Worm (Caenorhabditis elegans) whole organism, young adult: Measurements from ENCODE around the gene mboa-4.

ENCODE experiments used
- C06A6.2 ChIP-seq: fragments of 200-800 bp; sonication (Bioruptor generic); conservative IDR thresholded peaks from 2 replicates; pipeline ENCODE4 v1.3.6; 2022; ENCODE audit warnings: missing genetic modification characterization, missing compliant biosample characterization
- D2030.7 ChIP-seq: fragments of 200-800 bp; sonication (Bioruptor generic); IDR thresholded peaks from 2 replicates; pipeline ENCODE4 v1.3.6; 2022; ENCODE audit warnings: missing genetic modification reagents, missing genetic modification characterization, missing compliant biosample characterization
- F10E7.11 ChIP-seq: sonication (generic microtip); optimal IDR thresholded peaks from 2 replicates; lab custom pipeline; 2017; ENCODE audit warnings: mild to moderate bottlenecking, missing genetic modification characterization, moderate library complexity, missing compliant biosample characterization
- F22D6.2 ChIP-seq: sonication (generic microtip); optimal IDR thresholded peaks from 2 replicates; lab custom pipeline; 2016; ENCODE audit warnings: mild to moderate bottlenecking, missing genetic modification characterization, missing compliant biosample characterization
- F39B2.1 ChIP-seq: fragments of 200-800 bp; sonication (Bioruptor generic); IDR thresholded peaks from 2 replicates; pipeline ENCODE4 v1.3.6; 2022; ENCODE audit warnings: missing genetic modification reagents, missing genetic modification characterization, missing compliant biosample characterization
- F55B11.4 ChIP-seq: sonication (generic microtip); optimal IDR thresholded peaks from 2 replicates; lab custom pipeline; 2016; ENCODE audit warnings: missing compliant biosample characterization, missing genetic modification characterization, borderline replicate concordance; ENCODE audit not compliant: insufficient read depth
- F57A8.1 ChIP-seq: fragments of 200-800 bp; sonication (Bioruptor generic); optimal IDR thresholded peaks from 2 replicates; lab custom pipeline; 2018; ENCODE audit warnings: mild to moderate bottlenecking, missing genetic modification characterization, moderate library complexity, missing compliant biosample characterization
- F57C9.4 ChIP-seq: sonication (generic microtip); optimal IDR thresholded peaks from 2 replicates; lab custom pipeline; 2017; ENCODE audit warnings: mild to moderate bottlenecking, missing genetic modification characterization, missing compliant biosample characterization
- Y53F4B.3 ChIP-seq: fragments of 200-800 bp; sonication (Bioruptor generic); IDR thresholded peaks from 2 replicates; pipeline ENCODE4 v1.3.6; 2022; ENCODE audit warnings: missing genetic modification reagents, missing genetic modification characterization, missing compliant biosample characterization
- Y53G8AR.9 ChIP-seq: fragments of 200-800 bp; sonication (Bioruptor generic); conservative IDR thresholded peaks from 2 replicates; pipeline ENCODE4 v1.3.6; 2022; ENCODE audit warnings: missing genetic modification reagents, missing genetic modification characterization, missing compliant biosample characterization
- Y56A3A.18 ChIP-seq: fragments of 200-800 bp; sonication (Bioruptor generic); IDR thresholded peaks from 2 replicates; pipeline ENCODE4 v1.3.6; 2022; ENCODE audit warnings: missing genetic modification reagents, missing genetic modification characterization, missing compliant biosample characterization
- Y79H2A.3 ChIP-seq: fragments of 200-800 bp; sonication (Bioruptor generic); conservative IDR thresholded peaks from 2 replicates; pipeline ENCODE4 v1.3.6; 2022; ENCODE audit warnings: missing genetic modification reagents, missing genetic modification characterization, missing compliant biosample characterization
- akir-1 ChIP-seq: fragments of 200-800 bp; sonication (Bioruptor generic); optimal IDR thresholded peaks from 2 replicates; lab custom pipeline; 2018; ENCODE audit warnings: mild to moderate bottlenecking, missing genetic modification characterization, moderate library complexity, missing compliant biosample characterization
- ama-1 ChIP-seq, 3 experiments: fragments of 150-350 bp in 1 of 3; sonication (generic microtip) in 2 of 3; optimal IDR thresholded peaks; 2 replicates each; lab custom pipeline; 2014 to 2018; ENCODE audit warnings: missing biosample characterization in 2 of 3, missing genetic modification characterization in 2 of 3, missing genetic modification reagents in 2 of 3
- ceh-79 ChIP-seq: sonication (generic microtip); optimal IDR thresholded peaks from 2 replicates; lab custom pipeline; 2017; ENCODE audit warnings: mild to moderate bottlenecking, missing genetic modification characterization, missing compliant biosample characterization
- ceh-91 ChIP-seq: fragments of 200-800 bp; sonication (Bioruptor generic); IDR thresholded peaks from 2 replicates; pipeline ENCODE4 v1.3.6; 2022; ENCODE audit warnings: missing genetic modification reagents, missing genetic modification characterization, missing compliant biosample characterization
- chd-7 ChIP-seq: sonication (generic microtip); optimal IDR thresholded peaks from 2 replicates; lab custom pipeline; 2016; ENCODE audit warnings: mild to moderate bottlenecking, missing genetic modification characterization, moderate library complexity, missing compliant biosample characterization
- die-1 ChIP-seq: sonication (generic microtip); optimal IDR thresholded peaks from 2 replicates; lab custom pipeline; 2016; ENCODE audit warnings: missing genotype, mild to moderate bottlenecking, missing genetic modification characterization, missing compliant biosample characterization
- efl-1 ChIP-seq: fragments of 150-350 bp; optimal IDR thresholded peaks from 2 replicates; lab custom pipeline; 2014; ENCODE audit warnings: missing biosample characterization, missing genetic modification reagents, missing genetic modification characterization
- egl-44 ChIP-seq: fragments of 200-800 bp; sonication (Bioruptor generic); IDR thresholded peaks from 2 replicates; pipeline ENCODE4 v1.3.6; 2022; ENCODE audit warnings: missing genetic modification reagents, missing genetic modification characterization, missing compliant biosample characterization
- hlh-26 ChIP-seq: fragments of 200-800 bp; sonication (Bioruptor generic); conservative IDR thresholded peaks from 2 replicates; pipeline ENCODE4 v1.3.6; 2022; ENCODE audit warnings: missing genetic modification reagents, missing genetic modification characterization, missing compliant biosample characterization
- hrde-1 ChIP-seq: sonication (generic microtip); optimal IDR thresholded peaks from 2 replicates; lab custom pipeline; 2016; ENCODE audit warnings: missing genetic modification characterization, mild to moderate bottlenecking, missing compliant biosample characterization, moderate library complexity, missing genotype, missing genetic modification reagents, borderline replicate concordance
- lag-1 ChIP-seq: fragments of 200-800 bp; sonication (Bioruptor generic); IDR thresholded peaks from 2 replicates; pipeline ENCODE4 v1.3.6; 2022; ENCODE audit warnings: missing genetic modification reagents, missing genetic modification characterization, missing compliant biosample characterization
- lin-26 ChIP-seq: fragments of 200-800 bp; sonication (Bioruptor generic); IDR thresholded peaks from 2 replicates; pipeline ENCODE4 v1.3.6; 2022; ENCODE audit warnings: missing genetic modification reagents, missing genetic modification characterization, missing compliant biosample characterization
- lsl-1 ChIP-seq: fragments of 200-800 bp; sonication (Bioruptor generic); optimal IDR thresholded peaks from 2 replicates; lab custom pipeline; 2018; ENCODE audit warnings: mild to moderate bottlenecking, missing genetic modification characterization, moderate library complexity, missing compliant biosample characterization
- lsy-27 ChIP-seq: sonication (generic microtip); optimal IDR thresholded peaks from 2 replicates; lab custom pipeline; 2017; ENCODE audit warnings: missing genetic modification characterization, mild to moderate bottlenecking, missing compliant biosample characterization, antibody characterized with exemption, missing genotype, borderline replicate concordance; ENCODE audit not compliant: insufficient read depth
- madf-10 ChIP-seq: sonication (generic microtip); optimal IDR thresholded peaks from 2 replicates; lab custom pipeline; 2016; ENCODE audit warnings: mild to moderate bottlenecking, missing genetic modification characterization, missing compliant biosample characterization
- madf-3 ChIP-seq: fragments of 200-800 bp; sonication (Bioruptor generic); IDR thresholded peaks from 2 replicates; pipeline ENCODE4 v1.3.6; 2022; ENCODE audit warnings: missing genetic modification reagents, missing genetic modification characterization, missing compliant biosample characterization
- mel-28 ChIP-seq: sonication (generic microtip); optimal IDR thresholded peaks from 2 replicates; lab custom pipeline; 2016; ENCODE audit warnings: borderline replicate concordance, mild to moderate bottlenecking, missing genetic modification characterization, missing compliant biosample characterization
- mxl-1 ChIP-seq: sonication (generic microtip); optimal IDR thresholded peaks from 2 replicates; lab custom pipeline; 2016; ENCODE audit warnings: missing genetic modification characterization, missing compliant biosample characterization
- nfya-1 ChIP-seq: sonication (generic microtip); optimal IDR thresholded peaks from 2 replicates; lab custom pipeline; 2017; ENCODE audit warnings: antibody characterized with exemption, missing compliant biosample characterization, missing genetic modification characterization, borderline replicate concordance; ENCODE audit not compliant: insufficient read depth
- nfyb-1 ChIP-seq: fragments of 200-800 bp; sonication (Bioruptor generic); IDR thresholded peaks from 2 replicates; pipeline ENCODE4 v1.3.6; 2022; ENCODE audit warnings: missing genetic modification reagents, missing genetic modification characterization, missing compliant biosample characterization
- pha-4 ChIP-seq: fragments of 150-350 bp; sonication (generic microtip); optimal IDR thresholded peaks from 2 replicates; lab custom pipeline; 2014; ENCODE audit warnings: missing biosample characterization, missing genetic modification reagents, missing genetic modification characterization
- rcor-1 ChIP-seq: fragments of 200-800 bp; sonication (Bioruptor generic); IDR thresholded peaks from 2 replicates; pipeline ENCODE4 v1.3.6; 2022; ENCODE audit warnings: missing genetic modification reagents, missing genetic modification characterization, missing compliant biosample characterization
- rec-8 ChIP-seq, 2 experiments: sonication (generic microtip); optimal IDR thresholded peaks; 2 replicates each; lab custom pipeline; 2016; ENCODE audit warnings: mild to moderate bottlenecking in 2 of 2, missing genetic modification characterization in 2 of 2, missing genetic modification reagents in 2 of 2, missing genotype in 2 of 2, missing biosample characterization in 1 of 2, missing compliant biosample characterization in 1 of 2, moderate library complexity in 1 of 2
- repo-1 ChIP-seq: sonication (generic microtip); optimal IDR thresholded peaks from 2 replicates; lab custom pipeline; 2017; ENCODE audit warnings: mild to moderate bottlenecking, missing genetic modification characterization, missing compliant biosample characterization
- rpc-1 ChIP-seq, 2 experiments: fragments of 150-350 bp in 1 of 2; sonication (generic microtip) in 1 of 2; optimal IDR thresholded peaks; 2 replicates each; lab custom pipeline; 2014 to 2018; ENCODE audit warnings: missing biosample characterization in 1 of 2, missing genetic modification characterization in 1 of 2, missing genetic modification reagents in 1 of 2, missing genotype in 1 of 2
- sdz-38 ChIP-seq: sonication (generic microtip); optimal IDR thresholded peaks from 2 replicates; lab custom pipeline; 2016; ENCODE audit warnings: missing genotype, missing genetic modification characterization, missing compliant biosample characterization
- snpc-1.1 ChIP-seq: sonication (generic microtip); optimal IDR thresholded peaks from 2 replicates; lab custom pipeline; 2017; ENCODE audit warnings: missing genetic modification characterization, mild to moderate bottlenecking, missing compliant biosample characterization, antibody characterized with exemption, moderate library complexity, missing genotype, missing genetic modification reagents; ENCODE audit not compliant: insufficient read depth
- snpc-1.3 ChIP-seq: sonication (generic microtip); optimal IDR thresholded peaks from 2 replicates; lab custom pipeline; 2017; ENCODE audit warnings: missing genetic modification characterization, mild to moderate bottlenecking, missing compliant biosample characterization, antibody characterized with exemption, moderate library complexity, missing genotype, missing genetic modification reagents; ENCODE audit not compliant: insufficient read depth
- snpc-4 ChIP-seq, 5 experiments: fragments of 150-350 bp in 1 of 5; sonication (generic microtip) in 4 of 5; optimal IDR thresholded peaks; 2 replicates each; lab custom pipeline; 2014 to 2018; ENCODE audit warnings: missing genetic modification characterization in 5 of 5, missing biosample characterization in 3 of 5, antibody characterized with exemption in 2 of 5, mild to moderate bottlenecking in 2 of 5, missing compliant biosample characterization in 2 of 5, missing genotype in 2 of 5, moderate library complexity in 2 of 5, missing genetic modification reagents in 1 of 5
- tbx-9 ChIP-seq: sonication (generic microtip); optimal IDR thresholded peaks from 2 replicates; lab custom pipeline; 2016; ENCODE audit warnings: borderline replicate concordance, missing genetic modification characterization, inconsistent platforms, missing compliant biosample characterization
- unc-62 ChIP-seq: fragments of 150-350 bp; optimal IDR thresholded peaks from 2 replicates; lab custom pipeline; 2014; ENCODE audit warnings: missing biosample characterization, missing genetic modification reagents, missing genetic modification characterization
- ztf-26 ChIP-seq: sonication (generic microtip); optimal IDR thresholded peaks from 2 replicates; lab custom pipeline; 2017; ENCODE audit warnings: missing genetic modification characterization, missing compliant biosample characterization
- ztf-28 ChIP-seq: fragments of 200-800 bp; sonication (Bioruptor generic); IDR thresholded peaks from 2 replicates; pipeline ENCODE4 v1.3.6; 2022; ENCODE audit warnings: missing genetic modification reagents, missing genetic modification characterization, missing compliant biosample characterization
- ztf-3 ChIP-seq: fragments of 200-800 bp; sonication (Bioruptor generic); optimal IDR thresholded peaks from 2 replicates; lab custom pipeline; 2018; ENCODE audit warnings: mild to moderate bottlenecking, missing genetic modification characterization, missing compliant biosample characterization

The mboa-4 gene

ce11 chrIV:11109771-11110170 is 50.0 kb downstream of the mboa-4 start, which contains the start of gene pigk-1 (continued):
- peak; percentile 24; the same call in 1 of the 2 replicates for TF ChIP-seq Y53G8AR.9
- TF ChIP-seq Y79H2A.3 = no peak
- TF ChIP-seq akir-1 (GFP tag; lab: Kevin White, UChicago) = no peak
- TF ChIP-seq madf-3 (GFP tag; lab: Robert Waterston, UW) = peak; percentile 81
- no peak for TF ChIP-seq F55B11.4
- TF ChIP-seq Y56A3A.18 (GFP tag; lab: Robert Waterston, UW) = no peak
- no peak for TF ChIP-seq F22D6.2 (tag; lab: Kevin White, UChicago)
- TF ChIP-seq ztf-28 (GFP tag; lab: Robert Waterston, UW) = no peak
- no peak for TF ChIP-seq pha-4 (tag; lab: Kevin White, UChicago)
- TF ChIP-seq rpc-1 (optimal IDR thresholded peaks at IDR 0.05; lab: Kevin White, UChicago) = no peak
- TF ChIP-seq rpc-1 (tag; optimal IDR thresholded peaks at IDR 0.05; lab: Kevin White, UChicago) = no peak
- TF ChIP-seq mel-28 (tag; lab: Kevin White, UChicago) = no peak
- peak; percentile 18 for TF ChIP-seq efl-1 (GFP tag; lab: Kevin White, UChicago)
- TF ChIP-seq die-1 (tag; lab: Kevin White, UChicago) = no peak
- peak; percentile 43 for TF ChIP-seq snpc-1.3 (tag; lab: Kevin White, UChicago)
- TF ChIP-seq ztf-26 (tag; lab: Kevin White, UChicago) = no peak
- no peak for TF ChIP-seq ama-1 (optimal IDR thresholded peaks at IDR 0.05; lab: Kevin White, UChicago)
- TF ChIP-seq ama-1 (GFP tag; optimal IDR thresholded peaks at IDR 0.05; lab: Kevin White, UChicago) = peak in 1 of 2 experiments; percentile 30
- TF ChIP-seq hrde-1 (tag; lab: Kevin White, UChicago) = no peak
- peak; percentile 66; the same call in 1 of the 2 replicates for TF ChIP-seq rcor-1
- no peak for TF ChIP-seq hlh-26 (GFP tag; lab: Robert Waterston, UW)
- no peak for TF ChIP-seq ceh-91 (GFP tag; lab: Robert Waterston, UW)
- no peak for TF ChIP-seq C06A6.2
- no peak for TF ChIP-seq sdz-38 (tag; lab: Kevin White, UChicago)
- TF ChIP-seq nfya-1 (tag; lab: Kevin White, UChicago) = no peak
- no peak for TF ChIP-seq lsy-27 (tag; lab: Kevin White, UChicago)
- TF ChIP-seq repo-1 (tag; lab: Kevin White, UChicago) = no peak
- TF ChIP-seq D2030.7 (GFP tag; lab: Robert Waterston, UW) = peak; percentile 38; the same call in 1 of the 2 replicates
- TF ChIP-seq tbx-9 (tag; lab: Kevin White, UChicago) = no peak
- no peak for TF ChIP-seq snpc-4 (GFP tag; optimal IDR thresholded peaks at IDR 0.05; lab: Kevin White, UChicago)
- TF ChIP-seq snpc-4 (tag; optimal IDR thresholded peaks at IDR 0.05; lab: Kevin White, UChicago) = peak in 2 of 4 experiments; percentile 10 to 41
- TF ChIP-seq F57C9.4 (tag; lab: Kevin White, UChicago) = no peak
- no peak for TF ChIP-seq Y53F4B.3 (GFP tag; lab: Robert Waterston, UW)
- no peak for TF ChIP-seq ztf-3 (GFP tag; lab: Kevin White, UChicago)
- no peak; the same call in 1 of the 2 replicates for TF ChIP-seq nfyb-1 (GFP tag; lab: Robert Waterston, UW)
- no peak for TF ChIP-seq F57A8.1 (GFP tag; lab: Kevin White, UChicago)
- peak; percentile 44 for TF ChIP-seq lsl-1 (GFP tag; lab: Kevin White, UChicago)
- no peak for TF ChIP-seq rec-8 (tag; optimal IDR thresholded peaks at IDR 0.05; lab: Kevin White, UChicago)
- TF ChIP-seq F39B2.1 (GFP tag; lab: Robert Waterston, UW) = peak; percentile 83
- TF ChIP-seq lin-26 (GFP tag; lab: Robert Waterston, UW) = no peak
- no peak for TF ChIP-seq unc-62
- TF ChIP-seq chd-7 (tag; lab: Kevin White, UChicago) = no peak
- no peak for TF ChIP-seq ceh-79 (tag; lab: Kevin White, UChicago)
- TF ChIP-seq lag-1 (GFP tag; lab: Robert Waterston, UW) = no peak
- no peak for TF ChIP-seq egl-44
- TF ChIP-seq mxl-1 (tag; lab: Kevin White, UChicago) = no peak
- no peak for TF ChIP-seq snpc-1.1 (tag; lab: Kevin White, UChicago)
- TF ChIP-seq F10E7.11 (tag; lab: Kevin White, UChicago) = no peak
- no peak for TF ChIP-seq madf-10 (tag; lab: Kevin White, UChicago)
